Worm (Caenorhabditis elegans) whole organism, L4 larva: ENCODE data around the gene F28B4.3.

Source experiments
- Y5F2A.4 ChIP-seq: fragments of 200-800 bp; sonication (Bioruptor generic); optimal IDR thresholded peaks from 2 replicates; lab custom pipeline; 2018; ENCODE audit warnings: mild to moderate bottlenecking, missing genetic modification characterization, missing compliant biosample characterization
- ces-1 ChIP-seq: fragments of 150-350 bp; sonication (generic microtip); optimal IDR thresholded peaks from 4 replicates; lab custom pipeline; 2014; ENCODE audit warnings: missing biosample characterization, missing genetic modification reagents, missing genetic modification characterization
- ctbp-1 ChIP-seq: fragments of 200-800 bp; sonication (Bioruptor generic); IDR thresholded peaks from 2 replicates; pipeline ENCODE4 v1.3.6; 2022; ENCODE audit warnings: missing genetic modification reagents, missing genetic modification characterization, missing compliant biosample characterization
- dpl-1 ChIP-seq: fragments of 150-350 bp; optimal IDR thresholded peaks from 2 replicates; lab custom pipeline; 2014; ENCODE audit warnings: missing biosample characterization, missing genetic modification reagents, missing genetic modification characterization
- egl-43 ChIP-seq: fragments of 200-800 bp; sonication (Bioruptor generic); IDR thresholded peaks from 2 replicates; pipeline ENCODE4 v1.3.6; 2022; ENCODE audit warnings: missing genetic modification reagents, missing genetic modification characterization, missing compliant biosample characterization
- hmg-1.1 ChIP-seq: fragments of 200-800 bp; sonication (Bioruptor generic); IDR thresholded peaks from 2 replicates; pipeline ENCODE4 v1.3.6; 2022; ENCODE audit warnings: missing genetic modification reagents, missing genetic modification characterization, missing compliant biosample characterization
- jun-1 ChIP-seq: fragments of 150-350 bp; optimal IDR thresholded peaks from 2 replicates; lab custom pipeline; 2014; ENCODE audit warnings: missing biosample characterization, missing genetic modification reagents, missing genetic modification characterization
- mdl-1 ChIP-seq, 2 experiments: fragments of 150-350 bp in 1 of 2; sonication (generic microtip) in 1 of 2; optimal IDR thresholded peaks; 2 replicates each; lab custom pipeline; 2014 to 2017; ENCODE audit warnings: missing biosample characterization in 2 of 2, missing genetic modification characterization in 2 of 2
- mep-1 ChIP-seq: fragments of 150-350 bp; sonication (generic microtip); optimal IDR thresholded peaks from 3 replicates; lab custom pipeline; 2014; ENCODE audit warnings: missing biosample characterization, missing genetic modification characterization
- nhr-11 ChIP-seq: fragments of 150-350 bp; optimal IDR thresholded peaks from 2 replicates; lab custom pipeline; 2014; ENCODE audit warnings: missing biosample characterization, missing genetic modification characterization
- nhr-41 ChIP-seq: fragments of 200-800 bp; sonication (Bioruptor generic); IDR thresholded peaks from 2 replicates; pipeline ENCODE4 v1.3.6; 2022; ENCODE audit warnings: missing genetic modification reagents, missing genetic modification characterization, missing compliant biosample characterization
- skn-1 ChIP-seq: fragments of 150-350 bp; optimal IDR thresholded peaks from 2 replicates; lab custom pipeline; 2014; ENCODE audit warnings: missing biosample characterization, missing genetic modification characterization
- zag-1 ChIP-seq: fragments of 150-350 bp; optimal IDR thresholded peaks from 2 replicates; lab custom pipeline; 2014; ENCODE audit warnings: missing biosample characterization, missing genetic modification characterization

ce11 chrX:3270806-3271205, 35.6 kb upstream of the F28B4.3 start, which contains the start of gene sul-1:
- TF ChIP-seq mdl-1 (tag; optimal IDR thresholded peaks at IDR 0.05; lab: Kevin White, UChicago) (no peak), jun-1 (tag; lab: Kevin White, UChicago) (no peak), ctbp-1 (no peak), hmg-1.1 (GFP tag; lab: Robert Waterston, UW) (no peak), nhr-11 (tag; lab: Kevin White, UChicago) (no peak), zag-1 (tag; lab: Kevin White, UChicago) (no peak), ces-1 (GFP tag; lab: Kevin White, UChicago) (no peak), skn-1 (tag; lab: Kevin White, UChicago) (no peak), Y5F2A.4 (GFP tag; lab: Kevin White, UChicago) (no peak), mep-1 (tag; lab: Kevin White, UChicago) (no peak), nhr-41 (GFP tag; lab: Robert Waterston, UW) (no peak), dpl-1 (GFP tag; lab: Kevin White, UChicago) (no peak), egl-43 (GFP tag; lab: Robert Waterston, UW) (no peak)
